Worm (Caenorhabditis elegans) whole organism, young adult: Measurements from ENCODE around the gene F32D8.11.

ENCODE experiments used
- D2030.7 ChIP-seq: fragments of 200-800 bp; sonication (Bioruptor generic); IDR thresholded peaks from 2 replicates; pipeline ENCODE4 v1.3.6; 2022; ENCODE audit warnings: missing genetic modification reagents, missing genetic modification characterization, missing compliant biosample characterization
- F10E7.11 ChIP-seq: sonication (generic microtip); optimal IDR thresholded peaks from 2 replicates; lab custom pipeline; 2017; ENCODE audit warnings: mild to moderate bottlenecking, missing genetic modification characterization, moderate library complexity, missing compliant biosample characterization
- F49E8.2 ChIP-seq: sonication (generic microtip); optimal IDR thresholded peaks from 3 replicates; lab custom pipeline; 2017; ENCODE audit warnings: missing genetic modification characterization, mild to moderate bottlenecking, missing compliant biosample characterization, antibody characterized with exemption, moderate library complexity; ENCODE audit not compliant: insufficient read depth
- K11D2.4 ChIP-seq: fragments of 200-800 bp; sonication (Bioruptor generic); IDR thresholded peaks from 2 replicates; pipeline ENCODE4 v1.3.6; 2022; ENCODE audit warnings: missing genetic modification reagents, missing genetic modification characterization, missing compliant biosample characterization
- K12H6.12 ChIP-seq: fragments of 200-800 bp; sonication (Bioruptor generic); optimal IDR thresholded peaks from 2 replicates; lab custom pipeline; 2018; ENCODE audit warnings: mild to moderate bottlenecking, missing genetic modification characterization, missing compliant biosample characterization
- Y56A3A.18 ChIP-seq: fragments of 200-800 bp; sonication (Bioruptor generic); IDR thresholded peaks from 2 replicates; pipeline ENCODE4 v1.3.6; 2022; ENCODE audit warnings: missing genetic modification reagents, missing genetic modification characterization, missing compliant biosample characterization
- Y67H2A.10 ChIP-seq: fragments of 200-800 bp; sonication (Bioruptor generic); conservative IDR thresholded peaks from 2 replicates; pipeline ENCODE4 v1.3.6; 2022; ENCODE audit warnings: missing genetic modification reagents, missing genetic modification characterization, missing compliant biosample characterization
- ZK185.1 ChIP-seq: sonication (generic microtip); optimal IDR thresholded peaks from 2 replicates; lab custom pipeline; 2016; ENCODE audit warnings: mild to moderate bottlenecking, missing genetic modification characterization, missing compliant biosample characterization; ENCODE audit not compliant: poor library complexity, severe bottlenecking
- ama-1 ChIP-seq, 3 experiments: fragments of 150-350 bp in 1 of 3; sonication (generic microtip) in 2 of 3; optimal IDR thresholded peaks; 2 replicates each; lab custom pipeline; 2014 to 2018; ENCODE audit warnings: missing biosample characterization in 2 of 3, missing genetic modification characterization in 2 of 3, missing genetic modification reagents in 2 of 3
- aptf-3 ChIP-seq: fragments of 200-800 bp; sonication (Bioruptor generic); IDR thresholded peaks from 2 replicates; pipeline ENCODE4 v1.3.6; 2022; ENCODE audit warnings: missing genetic modification characterization, missing compliant biosample characterization
- atf-7 ChIP-seq: sonication (generic microtip); optimal IDR thresholded peaks from 2 replicates; lab custom pipeline; 2017; ENCODE audit warnings: mild to moderate bottlenecking, missing genetic modification characterization, missing compliant biosample characterization
- attf-3 ChIP-seq: fragments of 200-800 bp; sonication (Bioruptor generic); conservative IDR thresholded peaks from 2 replicates; pipeline ENCODE4 v1.3.6; 2022; ENCODE audit warnings: missing genetic modification reagents, missing genetic modification characterization, missing compliant biosample characterization
- attf-5 ChIP-seq: fragments of 200-800 bp; sonication (Bioruptor generic); optimal IDR thresholded peaks from 2 replicates; lab custom pipeline; 2018; ENCODE audit warnings: mild to moderate bottlenecking, missing genetic modification characterization, missing compliant biosample characterization
- attf-6 ChIP-seq: fragments of 200-800 bp; sonication (Bioruptor generic); IDR thresholded peaks from 2 replicates; pipeline ENCODE4 v1.3.6; 2022; ENCODE audit warnings: missing genetic modification reagents, missing genetic modification characterization, missing compliant biosample characterization
- ccch-3 ChIP-seq: fragments of 200-800 bp; sonication (Bioruptor generic); optimal IDR thresholded peaks from 2 replicates; lab custom pipeline; 2018; ENCODE audit warnings: mild to moderate bottlenecking, missing genetic modification characterization, missing compliant biosample characterization
- cebp-2 ChIP-seq: fragments of 200-800 bp; sonication (Bioruptor generic); IDR thresholded peaks from 2 replicates; pipeline ENCODE4 v1.3.6; 2022; ENCODE audit warnings: missing genetic modification characterization, missing compliant biosample characterization
- ceh-27 ChIP-seq: fragments of 200-800 bp; sonication (Bioruptor generic); optimal IDR thresholded peaks from 2 replicates; lab custom pipeline; 2018; ENCODE audit warnings: mild to moderate bottlenecking, missing genetic modification characterization, moderate library complexity, missing compliant biosample characterization
- ceh-58 ChIP-seq: fragments of 200-800 bp; sonication (Bioruptor generic); IDR thresholded peaks from 2 replicates; pipeline ENCODE4 v1.3.6; 2022; ENCODE audit warnings: missing genetic modification characterization, missing compliant biosample characterization
- chd-7 ChIP-seq: sonication (generic microtip); optimal IDR thresholded peaks from 2 replicates; lab custom pipeline; 2016; ENCODE audit warnings: mild to moderate bottlenecking, missing genetic modification characterization, moderate library complexity, missing compliant biosample characterization
- egl-44 ChIP-seq: fragments of 200-800 bp; sonication (Bioruptor generic); IDR thresholded peaks from 2 replicates; pipeline ENCODE4 v1.3.6; 2022; ENCODE audit warnings: missing genetic modification reagents, missing genetic modification characterization, missing compliant biosample characterization
- ekl-4 ChIP-seq: fragments of 200-800 bp; sonication (Bioruptor generic); IDR thresholded peaks from 2 replicates; pipeline ENCODE4 v1.3.6; 2022; ENCODE audit warnings: missing genetic modification reagents, missing genetic modification characterization, missing compliant biosample characterization
- hlh-26 ChIP-seq: fragments of 200-800 bp; sonication (Bioruptor generic); conservative IDR thresholded peaks from 2 replicates; pipeline ENCODE4 v1.3.6; 2022; ENCODE audit warnings: missing genetic modification reagents, missing genetic modification characterization, missing compliant biosample characterization
- hmg-1.2 ChIP-seq: fragments of 200-800 bp; sonication (Bioruptor generic); IDR thresholded peaks from 2 replicates; pipeline ENCODE4 v1.3.6; 2022; ENCODE audit warnings: missing genetic modification reagents, missing genetic modification characterization, missing compliant biosample characterization
- lag-1 ChIP-seq: fragments of 200-800 bp; sonication (Bioruptor generic); IDR thresholded peaks from 2 replicates; pipeline ENCODE4 v1.3.6; 2022; ENCODE audit warnings: missing genetic modification reagents, missing genetic modification characterization, missing compliant biosample characterization
- lin-26 ChIP-seq: fragments of 200-800 bp; sonication (Bioruptor generic); IDR thresholded peaks from 2 replicates; pipeline ENCODE4 v1.3.6; 2022; ENCODE audit warnings: missing genetic modification reagents, missing genetic modification characterization, missing compliant biosample characterization
- mes-4 ChIP-seq: sonication (generic microtip); optimal IDR thresholded peaks from 2 replicates; lab custom pipeline; 2016; ENCODE audit warnings: missing genotype, missing genetic modification characterization, missing compliant biosample characterization
- mxl-1 ChIP-seq: sonication (generic microtip); optimal IDR thresholded peaks from 2 replicates; lab custom pipeline; 2016; ENCODE audit warnings: missing genetic modification characterization, missing compliant biosample characterization
- nhr-80 ChIP-seq: sonication (generic microtip); optimal IDR thresholded peaks from 2 replicates; lab custom pipeline; 2016; ENCODE audit warnings: missing genetic modification characterization, missing compliant biosample characterization
- snpc-4 ChIP-seq, 5 experiments: fragments of 150-350 bp in 1 of 5; sonication (generic microtip) in 4 of 5; optimal IDR thresholded peaks; 2 replicates each; lab custom pipeline; 2014 to 2018; ENCODE audit warnings: missing genetic modification characterization in 5 of 5, missing biosample characterization in 3 of 5, antibody characterized with exemption in 2 of 5, mild to moderate bottlenecking in 2 of 5, missing compliant biosample characterization in 2 of 5, missing genotype in 2 of 5, moderate library complexity in 2 of 5, missing genetic modification reagents in 1 of 5
- unc-62 ChIP-seq: fragments of 150-350 bp; optimal IDR thresholded peaks from 2 replicates; lab custom pipeline; 2014; ENCODE audit warnings: missing biosample characterization, missing genetic modification reagents, missing genetic modification characterization
- ztf-18 ChIP-seq: sonication (generic microtip); optimal IDR thresholded peaks from 2 replicates; lab custom pipeline; 2016; ENCODE audit warnings: missing genotype, mild to moderate bottlenecking, missing genetic modification characterization, missing compliant biosample characterization

F32D8.11 gene

DNA sequence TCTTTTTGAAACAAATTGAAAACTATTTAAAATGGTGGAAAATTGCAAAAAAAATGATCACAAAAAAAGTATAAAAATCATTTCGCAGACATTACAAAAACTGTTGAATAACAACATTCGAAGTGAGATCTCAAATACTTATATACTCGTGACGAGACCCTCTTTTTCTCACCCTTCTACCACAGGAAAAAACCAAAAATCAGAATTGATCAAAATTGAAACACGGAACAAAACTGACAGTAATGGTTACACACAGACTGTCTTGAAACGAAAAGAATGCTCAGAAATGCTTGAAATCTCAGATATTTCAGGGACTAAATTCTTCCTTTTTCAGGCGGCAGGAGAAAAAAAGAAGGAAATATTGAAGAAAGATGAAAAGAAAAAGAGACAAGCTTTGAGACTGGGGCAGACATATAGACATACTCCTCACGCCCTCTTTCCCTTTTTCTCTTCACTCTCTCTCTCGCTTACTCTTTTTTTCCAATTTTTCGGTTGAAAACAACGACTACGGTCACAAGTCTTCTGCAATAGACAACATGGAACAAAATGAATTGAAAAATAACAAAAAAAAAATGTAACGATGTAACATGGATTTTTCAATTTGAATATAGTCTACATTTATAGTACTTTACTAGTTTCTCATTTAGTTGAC, 27.2 kb downstream of the F32D8.11 start (continued):
- TF ChIP-seq ZK185.1 (no peak), nhr-80 (peak; percentile 10), ceh-27 (GFP tag; lab: Kevin White, UChicago) (peak; percentile 30), F49E8.2 (tag; lab: Kevin White, UChicago) (no peak), K12H6.12 (peak; percentile 40)

DNA sequence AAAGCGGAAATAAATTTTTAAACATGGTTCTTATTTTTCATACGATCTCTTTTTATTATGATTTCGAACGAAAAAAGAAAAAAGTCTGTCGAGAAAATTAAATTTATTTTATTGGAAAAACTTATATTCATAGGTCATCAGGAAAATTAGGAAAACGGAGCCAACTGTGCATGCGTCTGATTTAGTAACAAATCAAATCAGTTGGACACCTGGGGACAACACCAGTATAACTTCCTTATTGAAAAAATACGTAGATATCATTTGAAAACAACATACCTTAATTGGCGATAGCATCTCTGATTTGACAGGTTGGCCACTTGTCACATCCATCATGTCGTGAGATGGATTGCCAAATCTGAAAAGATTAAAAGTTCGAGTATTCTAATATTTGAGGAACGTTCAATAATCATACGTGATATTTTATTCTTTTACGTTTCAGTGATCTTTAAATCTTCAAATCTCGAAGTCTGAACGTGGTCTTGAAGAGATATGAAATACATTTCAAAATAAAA, 28.4 kb downstream of the F32D8.11 start:
- TF ChIP-seq ama-1 (optimal IDR thresholded peaks at IDR 0.05; lab: Kevin White, UChicago) (no peak), ama-1 (GFP tag; optimal IDR thresholded peaks at IDR 0.05; lab: Kevin White, UChicago) (no peak), Y67H2A.10 (no peak), cebp-2 (GFP tag; lab: Robert Waterston, UW) (no peak), lin-26 (GFP tag; lab: Robert Waterston, UW) (no peak), attf-5 (GFP tag; lab: Kevin White, UChicago) (no peak), attf-6 (no peak), ekl-4 (GFP tag; lab: Robert Waterston, UW) (no peak), mxl-1 (no peak), attf-3 (GFP tag; lab: Robert Waterston, UW) (no peak), lag-1 (no peak), snpc-4 (GFP tag; optimal IDR thresholded peaks at IDR 0.05; lab: Kevin White, UChicago) (no peak), snpc-4 (tag; optimal IDR thresholded peaks at IDR 0.05; lab: Kevin White, UChicago) (no peak), atf-7 (no peak), hlh-26 (GFP tag; lab: Robert Waterston, UW) (no peak), egl-44 (no peak), ztf-18 (tag; lab: Kevin White, UChicago) (no peak), F10E7.11 (no peak), chd-7 (tag; lab: Kevin White, UChicago) (no peak)

DNA sequence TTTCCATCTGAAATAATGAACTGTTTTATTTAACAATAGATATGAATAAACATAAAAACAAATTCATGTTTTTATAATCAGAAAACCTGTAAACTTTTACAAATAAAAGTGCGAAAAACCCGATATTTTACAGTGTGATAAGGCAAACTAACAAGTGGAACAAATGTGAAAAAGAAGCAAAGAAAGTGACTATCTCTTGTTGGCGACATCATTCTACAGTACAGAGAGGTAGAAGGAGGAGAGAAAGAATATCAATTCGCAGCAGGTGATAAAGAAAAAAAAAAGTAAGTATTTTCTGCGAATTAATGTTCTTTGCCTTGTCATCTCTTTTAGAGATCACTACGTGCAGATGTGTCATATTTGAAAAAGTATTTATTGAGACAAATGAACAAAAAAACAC, 29.2 kb downstream of the F32D8.11 start:
- TF ChIP-seq D2030.7 (GFP tag; lab: Robert Waterston, UW) (no peak), mes-4 (tag; lab: Kevin White, UChicago) (no peak), aptf-3 (no peak), F49E8.2 (tag; lab: Kevin White, UChicago) (no peak), K11D2.4 (GFP tag; lab: Robert Waterston, UW) (no peak), nhr-80 (peak; percentile 81), ccch-3 (GFP tag; lab: Kevin White, UChicago) (no peak)

DNA sequence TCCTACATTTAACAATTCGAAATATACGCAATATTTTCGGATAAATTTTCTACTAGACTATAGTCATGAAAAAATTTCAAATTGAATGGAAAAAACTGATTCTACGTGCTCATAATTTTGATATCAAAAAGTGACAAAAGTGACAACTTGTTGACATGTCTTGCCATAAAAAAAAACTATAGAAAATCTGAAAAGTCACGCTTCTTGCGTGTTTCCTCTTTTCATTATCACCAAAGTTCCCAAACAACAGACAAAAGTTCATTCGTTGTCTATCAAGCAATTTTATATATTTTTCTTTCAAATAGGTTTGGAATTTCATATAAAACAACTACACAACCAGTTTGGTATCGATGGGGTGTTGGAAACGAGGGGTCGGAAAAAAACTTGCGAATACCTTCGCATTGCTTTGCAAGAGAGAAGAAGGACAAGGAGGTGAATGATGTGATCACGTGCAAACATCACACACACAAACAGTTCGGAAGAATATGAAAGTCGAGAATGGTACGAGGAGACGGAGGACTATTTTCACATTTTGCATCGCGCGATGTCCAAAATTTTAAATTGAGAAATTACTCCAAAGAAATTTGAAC, 29.8 kb downstream of the F32D8.11 start:
- TF ChIP-seq unc-62 (GFP tag; lab: Kevin White, UChicago), result peak; percentile 37
- 0 out of 2 replicates have a peak, but pooled peaks have one; percentile 16 for TF ChIP-seq hmg-1.2 (GFP tag; lab: Robert Waterston, UW)
- TF ChIP-seq ceh-58 (GFP tag; lab: Robert Waterston, UW), result no peak
- TF ChIP-seq Y56A3A.18 (GFP tag; lab: Robert Waterston, UW), result no peak
- no peak for TF ChIP-seq D2030.7 (GFP tag; lab: Robert Waterston, UW)
- TF ChIP-seq nhr-80, result peak; percentile 18
